Fruit fly (Drosophila melanogaster): ENCODE results near the gene CG6293.

Gene CG6293

dm6 chr3R:10350741-10351629 is 39.6 kb upstream of the CG6293 start (continued):
- TF ChIP-seq en (GFP tag; optimal IDR thresholded peaks at IDR 0.05), result no peak
- no peak for TF ChIP-seq grn (GFP tag; optimal IDR thresholded peaks at IDR 0.05)
- peak; percentile 72 for TF ChIP-seq Gug (GFP tag; IDR thresholded peaks at IDR 0.05)
- TF ChIP-seq Bdp1 (GFP tag; optimal IDR thresholded peaks at IDR 0.05), result peak; percentile 46
- TF ChIP-seq Scr (GFP tag; IDR thresholded peaks at IDR 0.05; ENCODE audit: partially characterized antibody), result no peak
- TF ChIP-seq Dfd (GFP tag; optimal IDR thresholded peaks at IDR 0.05), result peak in 1 of 2 experiments; percentile 76
- TF ChIP-seq hbn (GFP tag; IDR thresholded peaks at IDR 0.05; ENCODE audit: partially characterized antibody), result no peak
- peak; percentile 86 for TF ChIP-seq caup (GFP tag; optimal IDR thresholded peaks at IDR 0.05; ENCODE audit: severe bottlenecking)
- TF ChIP-seq HmgD (GFP tag; optimal IDR thresholded peaks at IDR 0.05), result no peak
- TF ChIP-seq CG17912 (GFP tag; optimal IDR thresholded peaks at IDR 0.05), result peak; percentile 62
- no peak for TF ChIP-seq knrl (GFP tag; IDR thresholded peaks at IDR 0.05; ENCODE audit: partially characterized antibody)
- peak; percentile 28 for TF ChIP-seq CG8089 (GFP tag; optimal IDR thresholded peaks at IDR 0.05)
- TF ChIP-seq CG3065 (GFP tag; optimal IDR thresholded peaks at IDR 0.05), result no peak
- TF ChIP-seq CG17359 (tag; optimal IDR thresholded peaks at IDR 0.05), result peak; percentile 76
- TF ChIP-seq D19B (GFP tag; optimal IDR thresholded peaks at IDR 0.05), result peak; percentile 78
- TF ChIP-seq zf30C (GFP tag; optimal IDR thresholded peaks at IDR 0.05), result peak; percentile 39
- peak; percentile 57 for TF ChIP-seq luna (GFP tag; optimal IDR thresholded peaks at IDR 0.05)
- TF ChIP-seq CG31388 (GFP tag; optimal IDR thresholded peaks at IDR 0.05), result peak; percentile 55
- peak; percentile 85 for TF ChIP-seq Hand (GFP tag; optimal IDR thresholded peaks at IDR 0.05)
- TF ChIP-seq CG34376 (GFP tag; optimal IDR thresholded peaks at IDR 0.05), result peak; percentile 48
- peak; percentile 82 for TF ChIP-seq ATbp (GFP tag; optimal IDR thresholded peaks at IDR 0.05)
- no peak for TF ChIP-seq H2.0 (GFP tag; IDR thresholded peaks at IDR 0.05)
- no peak for TF ChIP-seq CG34224 (GFP tag; IDR thresholded peaks at IDR 0.05; ENCODE audit: partially characterized antibody)
- TF ChIP-seq usp (GFP tag; optimal IDR thresholded peaks at IDR 0.05), result no peak
- peak; percentile 73 for TF ChIP-seq CG18476 (GFP tag; optimal IDR thresholded peaks at IDR 0.05)
- no peak for TF ChIP-seq esg (GFP tag; conservative IDR thresholded peaks at IDR 0.05)
- TF ChIP-seq CG4328 (GFP tag; optimal IDR thresholded peaks at IDR 0.05), result peak; percentile 68
- TF ChIP-seq sens (GFP tag), result peak; percentile 88
- TF ChIP-seq CG10979 (tag; optimal IDR thresholded peaks at IDR 0.05), result peak; percentile 40
- peak; percentile 79 for TF ChIP-seq Vsx1 (GFP tag; optimal IDR thresholded peaks at IDR 0.05)
- peak; percentile 61 for TF ChIP-seq CG12942 (GFP tag; optimal IDR thresholded peaks at IDR 0.05)
- TF ChIP-seq amos (GFP tag; IDR thresholded peaks at IDR 0.05; ENCODE audit: partially characterized antibody), result no peak
- TF ChIP-seq gsb (GFP tag; IDR thresholded peaks at IDR 0.05), result no peak
- no peak for TF ChIP-seq ara (GFP tag; IDR thresholded peaks at IDR 0.05)
- TF ChIP-seq pan (optimal IDR thresholded peaks at IDR 0.05), result no peak
- no peak for TF ChIP-seq pan (GFP tag; optimal IDR thresholded peaks at IDR 0.05 in 1 of 2, IDR thresholded peaks at IDR 0.05 in 1 of 2)
- TF ChIP-seq Stat92E (GFP tag; optimal IDR thresholded peaks at IDR 0.05), result no peak
- TF ChIP-seq vvl (GFP tag; IDR thresholded peaks at IDR 0.05), result no peak
- no peak for TF ChIP-seq stc (GFP tag; IDR thresholded peaks at IDR 0.05)
- TF ChIP-seq CG18011 (GFP tag; optimal IDR thresholded peaks at IDR 0.05), result peak; percentile 70
- TF ChIP-seq repo (GFP tag; optimal IDR thresholded peaks at IDR 0.05), result no peak
- peak; percentile 34 for TF ChIP-seq ERR (GFP tag; optimal IDR thresholded peaks at IDR 0.05)
- TF ChIP-seq CG7745 (tag; optimal IDR thresholded peaks at IDR 0.05), result peak; percentile 49
- peak; percentile 11 for TF ChIP-seq sima (GFP tag; optimal IDR thresholded peaks at IDR 0.05)
- no peak for TF ChIP-seq da (GFP tag; optimal IDR thresholded peaks at IDR 0.05)
- TF ChIP-seq CG2202 (tag; optimal IDR thresholded peaks at IDR 0.05), result peak; percentile 27
- peak; percentile 48 for TF ChIP-seq CG8281 (tag; optimal IDR thresholded peaks at IDR 0.05)
- no peak for TF ChIP-seq Mes4 (GFP tag; optimal IDR thresholded peaks at IDR 0.05)
- TF ChIP-seq vnd (GFP tag; IDR thresholded peaks at IDR 0.05; ENCODE audit: partially characterized antibody), result no peak

Measured in whole organism, embryonic.